Fruit fly (Drosophila melanogaster) Kc167 (cell line): ENCODE measurements around the gene COX7A.

Experiments
- Sin3A ChIP-seq: fragments of >200 bp; optimal IDR thresholded peaks from 2 replicates; lab custom pipeline; 2018; ENCODE audit warnings: missing external identifiers
- h ChIP-seq: fragments of >200 bp; optimal IDR thresholded peaks from 3 replicates; lab custom pipeline; 2018; ENCODE audit warnings: missing external identifiers
- insv ChIP-seq: fragments of >200 bp; optimal IDR thresholded peaks from 3 replicates; lab custom pipeline; 2018; ENCODE audit warnings: missing external identifiers
- psq ChIP-seq: fragments of >200 bp; optimal IDR thresholded peaks from 2 replicates; lab custom pipeline; 2017; ENCODE audit warnings: missing external identifiers
- ttk ChIP-seq: sonication (Bioruptor generic); optimal IDR thresholded peaks from 2 replicates; lab custom pipeline; 2017; ENCODE audit warnings: missing external identifiers

DNA sequence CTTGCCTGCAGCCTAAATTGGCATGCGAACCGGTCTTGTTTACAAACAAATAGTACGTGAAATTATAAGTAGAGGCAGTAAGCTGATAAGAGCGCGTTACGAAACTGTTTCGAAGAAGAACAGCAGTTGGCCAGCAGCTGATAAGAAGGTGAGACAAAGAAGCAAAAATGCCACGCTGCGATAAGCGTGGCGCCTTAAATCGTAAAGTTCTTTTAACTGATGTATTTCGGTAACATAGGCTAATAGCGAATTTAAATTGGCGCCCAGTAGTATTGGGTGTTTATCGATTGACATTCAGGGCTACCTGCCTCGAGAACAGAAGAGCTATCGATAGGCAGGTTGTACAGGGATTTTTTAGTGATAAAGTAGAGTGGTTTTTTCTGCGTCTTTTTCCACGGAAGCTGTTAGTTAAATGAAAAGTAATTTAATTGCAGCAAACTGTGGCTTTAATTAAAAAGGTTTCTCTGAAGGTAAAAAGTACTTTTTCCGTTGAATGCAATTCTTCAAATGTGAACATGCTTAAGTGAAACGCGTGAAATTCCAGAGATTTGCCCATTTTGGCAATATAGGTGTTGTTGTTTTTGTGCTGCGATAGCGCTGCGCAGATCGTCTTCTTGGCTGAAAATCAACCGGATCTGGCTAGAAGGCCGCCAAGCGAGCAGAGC, 15.9 kb upstream of the COX7A start, which contains the start of gene stck:
- TF ChIP-seq Sin3A (lab: Kevin White, UChicago) (no peak), h (lab: Kevin White, UChicago) (no peak), psq (lab: Kevin White, UChicago) (no peak), insv (lab: Kevin White, UChicago) (no peak), ttk (lab: Kevin White, UChicago) (no peak)
